Fruit fly (Drosophila melanogaster): ENCODE data around the gene CG7920.
A peak's percentile ranks its signal among the peaks of the same experiment; 100 is the strongest.

The CG7920 gene

DNA sequence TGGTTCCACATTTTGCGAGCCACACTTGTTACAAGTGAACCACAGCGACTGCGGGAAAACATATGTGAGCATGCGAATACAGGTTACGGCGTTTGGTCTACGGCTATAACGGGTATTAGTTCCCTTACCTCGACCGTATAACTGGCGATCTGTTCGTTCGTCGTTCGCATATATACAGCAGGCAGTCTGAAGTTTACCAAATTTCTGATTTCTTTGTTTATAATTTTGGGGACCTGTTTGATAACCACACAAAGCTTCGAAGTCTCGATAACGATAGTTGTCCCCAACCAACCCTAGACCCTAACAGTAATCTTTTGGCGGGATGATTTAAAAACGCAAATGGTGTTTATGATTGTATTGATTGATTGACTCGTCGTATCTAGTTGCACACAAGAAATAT, 21.9 kb downstream of the CG7920 start, which contains the start of gene Acph-1 (continued):
- TF ChIP-seq bigmax (GFP tag; optimal IDR thresholded peaks at IDR 0.05) (peak; percentile 32), CG15514 (GFP tag; optimal IDR thresholded peaks at IDR 0.05) (peak; percentile 86), CG13894 (tag; optimal IDR thresholded peaks at IDR 0.05) (peak; percentile 55), unc-4 (GFP tag; IDR thresholded peaks at IDR 0.05; ENCODE audit: partially characterized antibody) (peak; percentile 22; the same call in 1 of the 2 replicates), tin (GFP tag; optimal IDR thresholded peaks at IDR 0.05) (no peak), CG3847 (GFP tag; IDR thresholded peaks at IDR 0.05) (no peak), gfzf (GFP tag; optimal IDR thresholded peaks at IDR 0.05) (peak; percentile 4), CG34224 (GFP tag; IDR thresholded peaks at IDR 0.05; ENCODE audit: partially characterized antibody) (0 out of 3 replicates have a peak, but pooled peaks have one; percentile 40), Dref (GFP tag; IDR thresholded peaks at IDR 0.05) (peak; percentile 69), CG12744 (GFP tag; optimal IDR thresholded peaks at IDR 0.05) (no peak), CG16813 (GFP tag; IDR thresholded peaks at IDR 0.05; ENCODE audit: partially characterized antibody) (0 out of 3 replicates have a peak, but pooled peaks have one; percentile 24), BEAF-32 (GFP tag; optimal IDR thresholded peaks at IDR 0.05) (peak; percentile 17), Neu2 (GFP tag; optimal IDR thresholded peaks at IDR 0.05; ENCODE audit: borderline replicate concordance) (no peak)

DNA sequence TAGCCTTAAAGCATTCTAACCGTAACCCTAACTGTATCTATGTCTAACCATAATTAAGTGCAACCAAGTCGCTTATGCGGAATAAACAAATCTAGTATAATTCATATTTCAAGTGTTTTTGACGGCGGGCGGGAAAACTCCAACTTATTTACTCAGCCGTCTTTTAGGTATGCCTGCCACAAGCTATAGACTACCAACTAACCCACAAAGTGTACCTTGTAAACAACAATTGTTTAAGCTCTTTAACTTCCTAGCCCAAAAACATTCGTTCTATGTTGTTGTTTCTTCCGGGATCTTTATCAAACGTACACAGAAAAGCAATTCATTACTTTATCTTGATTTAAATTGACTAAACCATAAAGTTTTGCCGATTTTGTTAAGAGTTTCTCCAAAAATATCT, 24.4 kb downstream of the CG7920 start:
- TF ChIP-seq pan (optimal IDR thresholded peaks at IDR 0.05), result no peak
- no peak for TF ChIP-seq pan (GFP tag; optimal IDR thresholded peaks at IDR 0.05 in 1 of 2, IDR thresholded peaks at IDR 0.05 in 1 of 2)
- TF ChIP-seq CG4424 (GFP tag; optimal IDR thresholded peaks at IDR 0.05), result no peak
- TF ChIP-seq ci (GFP tag; IDR thresholded peaks at IDR 0.05), result no peak
- peak; percentile 33 for TF ChIP-seq CG6813 (GFP tag; optimal IDR thresholded peaks at IDR 0.05)
- TF ChIP-seq CG3726 (GFP tag; IDR thresholded peaks at IDR 0.05), result no peak
- TF ChIP-seq pros (GFP tag; optimal IDR thresholded peaks at IDR 0.05), result no peak
- no peak for TF ChIP-seq crc (GFP tag; optimal IDR thresholded peaks at IDR 0.05)
- no peak for TF ChIP-seq CG17359 (tag; optimal IDR thresholded peaks at IDR 0.05)
- TF ChIP-seq Oaz (GFP tag; IDR thresholded peaks at IDR 0.05), result no peak
- no peak for TF ChIP-seq H15 (GFP tag; IDR thresholded peaks at IDR 0.05)
- TF ChIP-seq CG10979 (tag; optimal IDR thresholded peaks at IDR 0.05), result no peak
- no peak for TF ChIP-seq Antp (GFP tag; optimal IDR thresholded peaks at IDR 0.05)
- peak; percentile 0 for TF ChIP-seq BtbVII (GFP tag; optimal IDR thresholded peaks at IDR 0.05)
- no peak for TF ChIP-seq grn (GFP tag; optimal IDR thresholded peaks at IDR 0.05)
- TF ChIP-seq CG18011 (GFP tag; optimal IDR thresholded peaks at IDR 0.05), result no peak
- TF ChIP-seq yki (optimal IDR thresholded peaks at IDR 0.05), result no peak
- TF ChIP-seq kay (GFP tag; optimal IDR thresholded peaks at IDR 0.05), result no peak
- TF ChIP-seq hbn (GFP tag; IDR thresholded peaks at IDR 0.05; ENCODE audit: partially characterized antibody), result no peak
- no peak for TF ChIP-seq jing (GFP tag; optimal IDR thresholded peaks at IDR 0.05)
- peak; percentile 17 for TF ChIP-seq CG34376 (GFP tag; optimal IDR thresholded peaks at IDR 0.05)
- TF ChIP-seq lilli (GFP tag; optimal IDR thresholded peaks at IDR 0.05), result no peak
- no peak for TF ChIP-seq CG10321 (GFP tag; IDR thresholded peaks at IDR 0.05)
- TF ChIP-seq CG7372 (GFP tag; IDR thresholded peaks at IDR 0.05), result no peak
- peak; percentile 4 for TF ChIP-seq CG10543 (GFP tag; optimal IDR thresholded peaks at IDR 0.05)
- no peak for TF ChIP-seq aop (GFP tag; IDR thresholded peaks at IDR 0.05)
- TF ChIP-seq ssp (GFP tag; IDR thresholded peaks at IDR 0.05), result no peak
- no peak for TF ChIP-seq CG7987 (GFP tag; optimal IDR thresholded peaks at IDR 0.05)
- no peak for TF ChIP-seq CG18619 (GFP tag; optimal IDR thresholded peaks at IDR 0.05)
- no peak for TF ChIP-seq sna (GFP tag; IDR thresholded peaks at IDR 0.05; ENCODE audit: partially characterized antibody)
- peak; percentile 58 for TF ChIP-seq Fer1 (GFP tag; optimal IDR thresholded peaks at IDR 0.05)
- no peak for TF ChIP-seq Side (GFP tag; optimal IDR thresholded peaks at IDR 0.05)
- TF ChIP-seq CG11093 (GFP tag; IDR thresholded peaks at IDR 0.05), result no peak
- TF ChIP-seq cg (GFP tag; optimal IDR thresholded peaks at IDR 0.05), result no peak
- no peak for TF ChIP-seq D (optimal IDR thresholded peaks at IDR 0.05)
- TF ChIP-seq D (GFP tag; optimal IDR thresholded peaks at IDR 0.05), result no peak
- no peak for TF ChIP-seq bab2 (GFP tag; optimal IDR thresholded peaks at IDR 0.05)
- TF ChIP-seq CG4617 (GFP tag; optimal IDR thresholded peaks at IDR 0.05; ENCODE audit: borderline replicate concordance), result no peak
